Fruit fly (Drosophila melanogaster): Measurements from ENCODE around the gene CG43783.

The CG43783 gene

DNA sequence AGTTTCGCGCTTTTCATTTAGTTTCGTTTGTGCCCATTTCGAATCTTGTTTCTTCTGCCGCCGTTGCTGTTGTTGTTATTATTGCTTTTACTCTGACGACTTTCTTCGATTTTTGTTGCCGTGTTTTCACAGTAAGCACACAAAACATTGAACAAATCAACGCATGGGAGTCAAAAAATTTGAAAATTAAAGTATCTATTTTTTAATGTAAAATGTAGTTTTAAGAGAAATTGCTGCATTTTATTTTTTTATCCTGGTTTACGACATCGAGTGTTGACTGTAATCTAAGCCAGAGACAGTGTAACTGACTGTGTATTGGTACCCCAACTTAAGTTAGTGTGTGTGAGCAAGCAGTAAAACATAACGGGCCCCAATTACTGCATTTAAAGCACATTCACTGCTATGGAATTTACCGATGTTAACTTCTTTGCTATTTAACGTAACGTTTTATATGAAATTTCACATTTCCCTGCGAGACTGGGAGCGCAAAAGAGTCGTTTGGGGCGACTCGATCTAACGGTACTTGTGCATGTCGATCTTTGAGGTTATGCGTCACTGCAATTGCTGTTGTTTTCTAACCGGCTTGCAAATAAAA is 42.2 kb upstream of the CG43783 start (continued):
- TF ChIP-seq Six4 (GFP tag; optimal IDR thresholded peaks at IDR 0.05) (peak; percentile 49), Lhr (GFP tag; optimal IDR thresholded peaks at IDR 0.05) (peak; percentile 0), CG32532 (GFP tag; IDR thresholded peaks at IDR 0.05) (peak; percentile 73), br (optimal IDR thresholded peaks at IDR 0.05) (no peak), ap (GFP tag; IDR thresholded peaks at IDR 0.05) (peak; percentile 45), CG5180 (GFP tag; optimal IDR thresholded peaks at IDR 0.05) (no peak), CG8290 (GFP tag; optimal IDR thresholded peaks at IDR 0.05) (no peak), CG8290 (tag; optimal IDR thresholded peaks at IDR 0.05) (no peak), ato (GFP tag; IDR thresholded peaks at IDR 0.05; ENCODE audit: partially characterized antibody) (no peak), esg (GFP tag; conservative IDR thresholded peaks at IDR 0.05) (peak; percentile 50), Xrp1 (GFP tag; IDR thresholded peaks at IDR 0.05) (peak; percentile 77), sima (GFP tag; optimal IDR thresholded peaks at IDR 0.05) (no peak), HmgZ (tag; optimal IDR thresholded peaks at IDR 0.05) (peak; percentile 13), CG12299 (tag; optimal IDR thresholded peaks at IDR 0.05) (no peak), vnd (GFP tag; IDR thresholded peaks at IDR 0.05; ENCODE audit: partially characterized antibody) (no peak), CG10366 (GFP tag; IDR thresholded peaks at IDR 0.05) (peak; percentile 65), knrl (GFP tag; IDR thresholded peaks at IDR 0.05; ENCODE audit: partially characterized antibody) (no peak), CG7928 (GFP tag; optimal IDR thresholded peaks at IDR 0.05) (no peak), zen2 (GFP tag; IDR thresholded peaks at IDR 0.05; ENCODE audit: partially characterized antibody) (no peak), CG16779 (GFP tag; IDR thresholded peaks at IDR 0.05) (no peak), CG13894 (tag; optimal IDR thresholded peaks at IDR 0.05) (no peak), CG18476 (GFP tag; optimal IDR thresholded peaks at IDR 0.05) (peak; percentile 30), gcm (GFP tag; optimal IDR thresholded peaks at IDR 0.05) (no peak), CG9876 (GFP tag; optimal IDR thresholded peaks at IDR 0.05) (no peak), lab (GFP tag; optimal IDR thresholded peaks at IDR 0.05) (no peak), CG11696 (GFP tag; IDR thresholded peaks at IDR 0.05) (peak; percentile 50; the same call in 1 of the 2 replicates), CG4707 (GFP tag; optimal IDR thresholded peaks at IDR 0.05) (peak; percentile 51), Nf-YA (GFP tag; IDR thresholded peaks at IDR 0.05) (0 out of 2 replicates have a peak, but pooled peaks have one; percentile 24), CG1603 (tag; optimal IDR thresholded peaks at IDR 0.05) (peak; percentile 73), Hr78 (GFP tag; optimal IDR thresholded peaks at IDR 0.05) (no peak), CG4404 (GFP tag; IDR thresholded peaks at IDR 0.05) (peak; percentile 36; the same call in 1 of the 2 replicates), CG7556 (GFP tag; optimal IDR thresholded peaks at IDR 0.05) (peak; percentile 30), gfzf (GFP tag; optimal IDR thresholded peaks at IDR 0.05) (no peak), lov (optimal IDR thresholded peaks at IDR 0.05) (no peak), lov (GFP tag; IDR thresholded peaks at IDR 0.05) (peak; percentile 81), CG3726 (GFP tag; IDR thresholded peaks at IDR 0.05) (0 out of 3 replicates have a peak, but pooled peaks have one; percentile 43), B-H2 (GFP tag; optimal IDR thresholded peaks at IDR 0.05) (no peak), CG8944 (GFP tag; optimal IDR thresholded peaks at IDR 0.05) (peak; percentile 21), CG30431 (GFP tag; optimal IDR thresholded peaks at IDR 0.05) (peak; percentile 38), CG4617 (GFP tag; optimal IDR thresholded peaks at IDR 0.05; ENCODE audit: borderline replicate concordance) (peak; percentile 13), zen (tag; optimal IDR thresholded peaks at IDR 0.05) (peak; percentile 8), CG15011 (GFP tag; optimal IDR thresholded peaks at IDR 0.05) (peak; percentile 11), vfl (GFP tag; optimal IDR thresholded peaks at IDR 0.05) (no peak), lmd (GFP tag; IDR thresholded peaks at IDR 0.05) (peak; percentile 66), pum (GFP tag; optimal IDR thresholded peaks at IDR 0.05) (peak; percentile 54), CG11695 (GFP tag; IDR thresholded peaks at IDR 0.05) (0 out of 3 replicates have a peak, but pooled peaks have one; percentile 35), CG17359 (tag; optimal IDR thresholded peaks at IDR 0.05) (peak; percentile 84), dmrt11E (tag; optimal IDR thresholded peaks at IDR 0.05) (peak; percentile 61), Tbp (GFP tag; optimal IDR thresholded peaks at IDR 0.05) (no peak), CG4424 (GFP tag; optimal IDR thresholded peaks at IDR 0.05) (peak; percentile 64)

All from whole organism, embryonic.